Worm (Caenorhabditis elegans) whole organism, early embryonic: ENCODE results near the gene K07G6.1.

Experiments
- flt-1 ChIP-seq: fragments of 200-800 bp; sonication (Bioruptor generic); IDR thresholded peaks from 2 replicates; pipeline ENCODE4 v1.3.6; 2022; ENCODE audit warnings: missing genetic modification characterization, missing compliant biosample characterization
- pes-1 ChIP-seq: fragments of 200-800 bp; sonication (Bioruptor generic); IDR thresholded peaks from 2 replicates; pipeline ENCODE4 v1.3.6; 2022; ENCODE audit warnings: missing genetic modification reagents, missing genetic modification characterization, missing compliant biosample characterization

DNA sequence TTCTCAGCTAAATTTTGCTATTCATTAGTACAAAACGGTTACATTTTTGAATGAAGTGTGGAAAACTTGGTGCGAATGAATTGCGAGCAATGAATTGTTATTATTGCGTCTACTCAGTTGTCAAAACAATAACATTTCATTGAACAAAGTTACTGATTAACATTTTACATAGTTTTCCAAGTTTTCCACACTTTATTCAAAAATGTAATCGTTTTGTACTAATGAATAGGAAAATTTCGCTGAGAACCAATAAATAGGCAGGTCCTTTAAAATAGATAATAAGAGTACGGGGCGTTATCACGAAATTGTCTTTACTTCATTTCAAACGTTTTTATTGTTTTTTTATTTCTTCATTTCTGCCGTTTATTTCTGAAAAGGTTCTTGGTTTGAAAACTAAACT lies 41.1 kb downstream of the K07G6.1 start, which contains the start of gene math-4:
- TF ChIP-seq pes-1 (no peak), flt-1 (GFP tag; lab: Robert Waterston, UW) (no peak)
